Fruit fly (Drosophila melanogaster) whole organism, embryonic: ENCODE data around the gene CG1979.

Experiments
- Aef1 ChIP-seq: fragments of 200-800 bp; sonication (Bioruptor generic); IDR thresholded peaks from 3 replicates; pipeline ENCODE4 v1.3.6; 2022; ENCODE audit warnings: missing biosample characterization, missing genetic modification characterization
- Blimp-1 ChIP-seq: fragments of 200-800 bp; sonication (Bioruptor generic); optimal IDR thresholded peaks from 3 replicates; lab custom pipeline; 2018; ENCODE audit warnings: missing biosample characterization, missing genetic modification characterization, mild to moderate bottlenecking, moderate library complexity, missing genetic modification reagents
- CG10209 ChIP-seq: fragments of 200-800 bp; sonication (Bioruptor generic); optimal IDR thresholded peaks from 3 replicates; lab custom pipeline; 2017; ENCODE audit warnings: missing biosample characterization, mild to moderate bottlenecking, missing genetic modification characterization, missing genetic modification reagents
- CG1024 ChIP-seq: fragments of 200-800 bp; sonication (Bioruptor generic); IDR thresholded peaks from 2 replicates; pipeline ENCODE4 v1.3.6; 2022; ENCODE audit warnings: missing biosample characterization, missing genetic modification characterization
- CG10431 ChIP-seq: fragments of 200-800 bp; sonication (Bioruptor generic); optimal IDR thresholded peaks from 3 replicates; lab custom pipeline; 2018; ENCODE audit warnings: missing biosample characterization, mild to moderate bottlenecking, missing genetic modification characterization
- CG12769 ChIP-seq: fragments of 200-800 bp; sonication (Bioruptor generic); optimal IDR thresholded peaks from 2 replicates; lab custom pipeline; 2019; ENCODE audit warnings: missing biosample characterization, mild to moderate bottlenecking, missing genetic modification characterization, moderate library complexity
- CG13894 ChIP-seq: fragments of 200-800 bp; sonication (Bioruptor generic); optimal IDR thresholded peaks from 3 replicates; lab custom pipeline; 2018; ENCODE audit warnings: missing biosample characterization, mild to moderate bottlenecking, missing genetic modification characterization, moderate library complexity
- CG14014 ChIP-seq: fragments of 200-800 bp; sonication (Bioruptor generic); IDR thresholded peaks from 2 replicates; pipeline ENCODE4 v1.3.6; 2022; ENCODE audit warnings: missing biosample characterization, missing genetic modification characterization
- CG14710 ChIP-seq: fragments of 200-800 bp; sonication (Bioruptor generic); optimal IDR thresholded peaks from 3 replicates; lab custom pipeline; 2019; ENCODE audit warnings: missing biosample characterization, mild to moderate bottlenecking, missing genetic modification characterization, moderate library complexity
- CG1529 ChIP-seq: fragments of 200-800 bp; sonication (Bioruptor generic); optimal IDR thresholded peaks from 3 replicates; lab custom pipeline; 2018; ENCODE audit warnings: missing biosample characterization, missing genetic modification characterization
- CG15479 ChIP-seq: fragments of 200-800 bp; sonication (Bioruptor generic); optimal IDR thresholded peaks from 3 replicates; lab custom pipeline; 2019; ENCODE audit warnings: missing biosample characterization, mild to moderate bottlenecking, missing genetic modification characterization, moderate library complexity
- CG15514 ChIP-seq: fragments of 200-800 bp; sonication (Bioruptor generic); optimal IDR thresholded peaks from 3 replicates; lab custom pipeline; 2017; ENCODE audit warnings: missing biosample characterization, missing genetic modification characterization, mild to moderate bottlenecking, moderate library complexity, missing genetic modification reagents
- CG17361 ChIP-seq: fragments of 200-800 bp; sonication (Bioruptor generic); IDR thresholded peaks from 3 replicates; pipeline ENCODE4 v1.3.6; 2022; ENCODE audit warnings: missing biosample characterization, missing genetic modification characterization
- CG17612 ChIP-seq: fragments of 200-800 bp; sonication (Bioruptor generic); IDR thresholded peaks from 2 replicates; pipeline ENCODE4 v1.3.6; 2022; ENCODE audit warnings: missing biosample characterization, missing genetic modification characterization
- CG17829 ChIP-seq: fragments of 200-800 bp; optimal IDR thresholded peaks from 2 replicates; lab custom pipeline; 2019; ENCODE audit warnings: missing biosample characterization, mild to moderate bottlenecking, missing genetic modification characterization, moderate library complexity
- CG30020 ChIP-seq: fragments of 200-800 bp; optimal IDR thresholded peaks from 2 replicates; lab custom pipeline; 2019; ENCODE audit warnings: missing biosample characterization, mild to moderate bottlenecking, missing genetic modification characterization, moderate library complexity
- CG32532 ChIP-seq: fragments of 200-800 bp; sonication (Bioruptor generic); IDR thresholded peaks from 2 replicates; pipeline ENCODE4 v1.3.6; 2022; ENCODE audit warnings: missing biosample characterization, missing genetic modification characterization
- CG32767 ChIP-seq: fragments of 200-800 bp; sonication (Bioruptor generic); IDR thresholded peaks from 2 replicates; pipeline ENCODE4 v1.3.6; 2022; ENCODE audit warnings: missing biosample characterization, missing genetic modification characterization
- CG34224 ChIP-seq: fragments of 200-800 bp; sonication (Bioruptor generic); IDR thresholded peaks from 3 replicates; pipeline ENCODE4 v1.3.6; 2022; ENCODE audit warnings: missing biosample characterization, missing genetic modification characterization; ENCODE audit not compliant: partially characterized antibody
- CG7357 ChIP-seq: fragments of 200-800 bp; sonication (Bioruptor generic); IDR thresholded peaks from 3 replicates; pipeline ENCODE4 v1.3.6; 2022; ENCODE audit warnings: missing biosample characterization, missing genetic modification characterization
- CG7745 ChIP-seq: fragments of 200-800 bp; sonication (Bioruptor generic); optimal IDR thresholded peaks from 2 replicates; lab custom pipeline; 2018; ENCODE audit warnings: missing biosample characterization, mild to moderate bottlenecking, missing genetic modification characterization, moderate library complexity
- HLHmδ ChIP-seq: fragments of 200-800 bp; sonication (Bioruptor generic); optimal IDR thresholded peaks from 2 replicates; lab custom pipeline; 2018; ENCODE audit warnings: missing biosample characterization, mild to moderate bottlenecking, missing genetic modification characterization, moderate library complexity
- HmgZ ChIP-seq: fragments of 200-800 bp; sonication (Bioruptor generic); optimal IDR thresholded peaks from 2 replicates; lab custom pipeline; 2018; ENCODE audit warnings: missing biosample characterization, mild to moderate bottlenecking, missing genetic modification characterization
- Hr3 ChIP-seq: fragments of 200-800 bp; sonication (Bioruptor generic); optimal IDR thresholded peaks from 3 replicates; lab custom pipeline; 2016; ENCODE audit warnings: missing biosample characterization, missing genetic modification characterization
- MBD-R2 ChIP-seq: fragments of 200-800 bp; sonication (Bioruptor generic); IDR thresholded peaks from 2 replicates; pipeline ENCODE4 v1.3.6; 2022; ENCODE audit warnings: missing biosample characterization, missing genetic modification characterization
- Med ChIP-seq: fragments of 200-800 bp; sonication (Bioruptor generic); peaks from one replicate; lab custom pipeline; 2016; ENCODE audit warnings: missing biosample characterization, missing genetic modification characterization, mild to moderate bottlenecking, inconsistent platforms, moderate library complexity
- ac ChIP-seq: fragments of 200-800 bp; sonication (Bioruptor generic); optimal IDR thresholded peaks from 3 replicates; lab custom pipeline; 2017; ENCODE audit warnings: missing biosample characterization, mild to moderate bottlenecking, missing genetic modification characterization
- bbx ChIP-seq: fragments of 200-800 bp; sonication (Bioruptor generic); IDR thresholded peaks from 2 replicates; pipeline ENCODE4 v1.3.6; 2022; ENCODE audit warnings: missing biosample characterization, missing genetic modification characterization; ENCODE audit not compliant: partially characterized antibody
- br ChIP-seq: fragments of >200 bp; optimal IDR thresholded peaks from 2 replicates; lab custom pipeline; 2017
- bsh ChIP-seq, 2 experiments: fragments of 200-800 bp; sonication (Bioruptor generic); optimal IDR thresholded peaks; 2 replicates each; lab custom pipeline; 2017 to 2018; ENCODE audit warnings: mild to moderate bottlenecking in 2 of 2, missing biosample characterization in 2 of 2, missing genetic modification characterization in 2 of 2, moderate library complexity in 1 of 2
- cad ChIP-seq: fragments of >200 bp; optimal IDR thresholded peaks from 2 replicates; lab custom pipeline; 2017; ENCODE audit warnings: missing biosample characterization, missing genetic modification characterization
- cg ChIP-seq: fragments of 200-800 bp; sonication (Bioruptor generic); optimal IDR thresholded peaks from 3 replicates; lab custom pipeline; 2019; ENCODE audit warnings: missing biosample characterization, mild to moderate bottlenecking, missing genetic modification characterization, moderate library complexity
- chm ChIP-seq: fragments of 200-800 bp; sonication (Bioruptor generic); IDR thresholded peaks from 2 replicates; pipeline ENCODE4 v1.3.6; 2022; ENCODE audit warnings: missing biosample characterization, missing genetic modification characterization
- dimm ChIP-seq: fragments of 200-800 bp; sonication (Bioruptor generic); IDR thresholded peaks from 2 replicates; pipeline ENCODE4 v1.3.6; 2022; ENCODE audit warnings: missing biosample characterization, missing genetic modification characterization
- dm ChIP-seq: fragments of 200-800 bp; sonication (Bioruptor generic); optimal IDR thresholded peaks from 3 replicates; lab custom pipeline; 2016; ENCODE audit warnings: missing biosample characterization, missing genetic modification characterization
- lola ChIP-seq, 3 experiments: fragments of >200 bp in 2 of 3; fragments of 200-800 bp in 1 of 3; sonication (Bioruptor generic) in 1 of 3; optimal IDR thresholded peaks; 2 replicates each; lab custom pipeline; 2017 to 2019; ENCODE audit warnings: missing biosample characterization in 3 of 3, missing genetic modification characterization in 3 of 3, mild to moderate bottlenecking in 1 of 3, moderate library complexity in 1 of 3
- nerfin-1 ChIP-seq: fragments of 200-800 bp; sonication (Bioruptor generic); optimal IDR thresholded peaks from 3 replicates; lab custom pipeline; 2019; ENCODE audit warnings: missing biosample characterization, mild to moderate bottlenecking, missing genetic modification characterization, moderate library complexity
- onecut ChIP-seq: fragments of 200-800 bp; sonication (Bioruptor generic); IDR thresholded peaks from 2 replicates; pipeline ENCODE4 v1.3.6; 2022; ENCODE audit warnings: missing biosample characterization, missing genetic modification characterization
- sd ChIP-seq: fragments of 200-800 bp; sonication (Bioruptor generic); optimal IDR thresholded peaks from 3 replicates; lab custom pipeline; 2018; ENCODE audit warnings: missing biosample characterization, mild to moderate bottlenecking, missing genetic modification characterization, moderate library complexity
- sens ChIP-seq: fragments of 200-800 bp; sonication (Bioruptor generic); peaks from one replicate; lab custom pipeline; 2016; ENCODE audit warnings: missing biosample characterization, missing genetic modification characterization
- slou ChIP-seq: fragments of 200-800 bp; sonication (Bioruptor generic); optimal IDR thresholded peaks from 3 replicates; lab custom pipeline; 2016; ENCODE audit warnings: missing biosample characterization, missing genetic modification characterization
- so ChIP-seq: fragments of 200-800 bp; sonication (Bioruptor generic); IDR thresholded peaks from 3 replicates; pipeline ENCODE4 v1.3.6; 2022; ENCODE audit warnings: missing biosample characterization, missing genetic modification characterization
- tap ChIP-seq: fragments of 200-800 bp; optimal IDR thresholded peaks from 3 replicates; lab custom pipeline; 2019; ENCODE audit warnings: missing biosample characterization, mild to moderate bottlenecking, missing genetic modification characterization, moderate library complexity
- tx ChIP-seq: fragments of 200-800 bp; sonication (Bioruptor generic); optimal IDR thresholded peaks from 2 replicates; lab custom pipeline; 2016; ENCODE audit warnings: missing biosample characterization, missing genetic modification characterization
- vnd ChIP-seq: fragments of 200-800 bp; sonication (Bioruptor generic); IDR thresholded peaks from 3 replicates; pipeline ENCODE4 v1.3.6; 2022; ENCODE audit warnings: missing biosample characterization, missing genetic modification characterization; ENCODE audit not compliant: partially characterized antibody
- wek ChIP-seq: fragments of 200-800 bp; sonication (Bioruptor generic); optimal IDR thresholded peaks from 3 replicates; lab custom pipeline; 2018; ENCODE audit warnings: missing biosample characterization, mild to moderate bottlenecking, missing genetic modification characterization, moderate library complexity
- zfh1 ChIP-seq: fragments of 200-800 bp; sonication (Bioruptor generic); IDR thresholded peaks from 3 replicates; pipeline ENCODE4 v1.3.6; 2022; ENCODE audit warnings: missing biosample characterization, missing genetic modification characterization

Gene CG1979

DNA sequence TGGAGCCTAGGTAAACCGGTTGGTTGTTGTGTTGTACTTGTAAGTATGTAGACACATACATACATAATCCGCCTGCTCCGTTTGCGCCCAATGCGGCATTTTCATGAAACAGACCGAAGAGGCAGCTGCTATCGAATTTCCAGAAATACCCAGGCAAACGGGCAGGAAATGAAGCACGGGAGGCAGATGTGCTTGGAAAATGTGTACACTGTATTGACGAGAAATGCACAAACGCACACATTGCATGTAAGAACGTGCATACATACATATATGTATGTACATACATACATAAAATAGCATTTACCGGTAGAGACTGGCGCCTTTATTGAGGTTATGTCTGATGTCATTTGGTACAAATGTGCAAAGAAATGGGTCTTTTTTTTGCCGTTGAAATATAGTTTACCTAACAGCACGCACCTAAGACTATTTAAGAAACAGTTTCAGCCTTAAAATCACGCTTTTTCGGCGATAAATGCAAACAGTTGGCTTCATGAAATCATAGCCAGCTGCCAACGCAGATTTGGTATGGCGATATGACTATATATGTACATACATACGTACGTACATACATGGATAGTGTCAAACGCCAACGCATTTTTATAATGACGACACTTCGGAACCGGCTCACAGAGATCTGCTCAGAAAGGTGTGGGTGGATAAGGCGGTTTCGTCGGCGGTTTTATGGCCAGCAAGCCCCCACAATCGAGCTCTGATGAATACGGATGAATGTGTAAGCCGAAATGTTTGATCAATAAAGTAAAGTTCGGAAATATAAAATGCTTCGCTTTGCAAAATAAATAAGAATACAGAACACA is 35.3 kb downstream of the CG1979 start (continued):
- peak; percentile 62; the same call in 1 of the 2 replicates for TF ChIP-seq onecut
- peak; percentile 78 for TF ChIP-seq sens (GFP tag; lab: Kevin White, UChicago)
- no peak for TF ChIP-seq zfh1 (GFP tag; lab: Robert Waterston, UW)
- peak; percentile 12 for TF ChIP-seq CG14710
- no peak for TF ChIP-seq bsh (GFP tag; optimal IDR thresholded peaks at IDR 0.05; lab: Kevin White, UChicago)
- TF ChIP-seq dm (GFP tag; lab: Kevin White, UChicago), result peak; percentile 3
- no peak; the same call in 1 of the 2 replicates for TF ChIP-seq CG32532 (GFP tag; lab: Robert Waterston, UW)
- peak; percentile 36; the same call in 1 of the 2 replicates for TF ChIP-seq bbx (GFP tag; lab: Robert Waterston, UW)
- no peak for TF ChIP-seq dimm (GFP tag; lab: Robert Waterston, UW)
- TF ChIP-seq CG7357, result no peak
- TF ChIP-seq CG17829 (tag; lab: Kevin White, UChicago), result peak; percentile 27
- TF ChIP-seq HmgZ (tag; lab: Kevin White, UChicago), result no peak
- TF ChIP-seq Aef1 (GFP tag; lab: Robert Waterston, UW), result no peak
- TF ChIP-seq chm (GFP tag; lab: Robert Waterston, UW), result peak; percentile 45; the same call in 1 of the 2 replicates
- TF ChIP-seq CG1529 (GFP tag; lab: Kevin White, UChicago), result peak; percentile 10
- peak; percentile 23 for TF ChIP-seq CG12769 (tag; lab: Kevin White, UChicago)
- peak; percentile 15 for TF ChIP-seq CG10209 (GFP tag; lab: Kevin White, UChicago)
- TF ChIP-seq CG7745, result no peak
- peak; percentile 40; the same call in 1 of the 2 replicates for TF ChIP-seq MBD-R2 (GFP tag; lab: Robert Waterston, UW)
- TF ChIP-seq wek (GFP tag; lab: Kevin White, UChicago), result no peak
- TF ChIP-seq ac, result peak; percentile 79
- no peak for TF ChIP-seq Hr3 (GFP tag; lab: Kevin White, UChicago)
- TF ChIP-seq HLHmδ, result peak; percentile 61
- TF ChIP-seq CG15514, result peak; percentile 88
- no peak for TF ChIP-seq vnd (GFP tag; lab: Robert Waterston, UW)
- TF ChIP-seq sd (tag; lab: Kevin White, UChicago), result peak; percentile 34
- no peak for TF ChIP-seq CG17361
- TF ChIP-seq CG30020 (tag; lab: Kevin White, UChicago), result peak; percentile 67
- TF ChIP-seq CG10431, result peak; percentile 34
- peak; percentile 43; the same call in 2 of the 3 replicates for TF ChIP-seq so (GFP tag; lab: Robert Waterston, UW)
- peak; percentile 15 for TF ChIP-seq tap (tag; lab: Kevin White, UChicago)
- TF ChIP-seq Med (GFP tag; lab: Kevin White, UChicago), result peak; percentile 41
- TF ChIP-seq slou, result no peak
- no peak for TF ChIP-seq CG1024 (GFP tag; lab: Robert Waterston, UW)
- TF ChIP-seq CG32767 (GFP tag; lab: Robert Waterston, UW), result peak; percentile 80; the same call in 1 of the 2 replicates
- peak; percentile 40; the same call in 1 of the 3 replicates for TF ChIP-seq CG34224 (GFP tag; lab: Robert Waterston, UW)
- TF ChIP-seq tx (GFP tag; lab: Kevin White, UChicago), result peak; percentile 31
- TF ChIP-seq cg (GFP tag; lab: Kevin White, UChicago), result peak; percentile 75
- peak; percentile 67 for TF ChIP-seq nerfin-1 (tag; lab: Kevin White, UChicago)
- TF ChIP-seq br (lab: Kevin White, UChicago), result no peak
- TF ChIP-seq Blimp-1 (GFP tag; lab: Kevin White, UChicago), result no peak
- no peak for TF ChIP-seq CG17612 (GFP tag; lab: Robert Waterston, UW)
- peak; percentile 70 for TF ChIP-seq CG15479
- TF ChIP-seq CG13894 (tag; lab: Kevin White, UChicago), result peak; percentile 74
- TF ChIP-seq cad (GFP tag; lab: Kevin White, UChicago), result no peak
- 0 out of 2 replicates have a peak, but pooled peaks have one; percentile 11 for TF ChIP-seq CG14014 (GFP tag; lab: Robert Waterston, UW)
- TF ChIP-seq lola (GFP tag; optimal IDR thresholded peaks at IDR 0.05; lab: Kevin White, UChicago), result peak in 1 of 3 experiments; percentile 32
